Worm (Caenorhabditis elegans): ENCODE measurements around the gene msp-33.

DNA sequence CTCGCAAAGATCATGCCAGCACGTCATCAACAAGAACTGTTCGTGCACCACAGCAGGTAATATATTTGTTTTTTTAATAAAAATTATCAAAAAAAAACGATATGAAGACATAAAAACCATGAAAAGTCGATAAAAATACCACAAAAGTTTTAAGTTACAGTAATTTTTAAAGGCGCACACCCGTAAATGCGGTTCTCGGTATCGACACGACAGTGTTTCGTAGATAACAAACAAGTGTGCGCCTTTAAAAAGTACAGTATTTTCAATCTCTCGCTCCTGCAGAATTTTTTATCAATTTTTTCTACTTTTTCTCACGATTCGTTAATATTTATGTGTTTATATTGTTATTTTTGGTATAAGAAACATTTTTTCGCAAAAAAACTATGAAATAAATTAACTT, 12.8 kb upstream of the msp-33 start:
- TF ChIP-seq unc-39 (tag; optimal IDR thresholded peaks at IDR 0.05) (no peak), ZK546.5 (tag; optimal IDR thresholded peaks at IDR 0.05) (no peak), nhr-237 (tag; optimal IDR thresholded peaks at IDR 0.05) (no peak), nhr-76 (tag; optimal IDR thresholded peaks at IDR 0.05) (no peak), mdl-1 (tag; optimal IDR thresholded peaks at IDR 0.05) (no peak), ceh-82 (tag; optimal IDR thresholded peaks at IDR 0.05) (no peak), lin-39 (tag; optimal IDR thresholded peaks at IDR 0.05) (no peak), ztf-11 (tag; optimal IDR thresholded peaks at IDR 0.05) (no peak), ama-1 (optimal IDR thresholded peaks at IDR 0.05) (no peak), fkh-10 (GFP tag; optimal IDR thresholded peaks at IDR 0.05) (no peak), nhr-25 (tag; optimal IDR thresholded peaks at IDR 0.05) (no peak), nhr-11 (tag; optimal IDR thresholded peaks at IDR 0.05) (no peak)
